Fruit fly (Drosophila melanogaster): ENCODE data around the gene Mnat9.
A peak's percentile ranks its signal among the peaks of the same experiment; 100 is the strongest.

Mnat9 gene

DNA sequence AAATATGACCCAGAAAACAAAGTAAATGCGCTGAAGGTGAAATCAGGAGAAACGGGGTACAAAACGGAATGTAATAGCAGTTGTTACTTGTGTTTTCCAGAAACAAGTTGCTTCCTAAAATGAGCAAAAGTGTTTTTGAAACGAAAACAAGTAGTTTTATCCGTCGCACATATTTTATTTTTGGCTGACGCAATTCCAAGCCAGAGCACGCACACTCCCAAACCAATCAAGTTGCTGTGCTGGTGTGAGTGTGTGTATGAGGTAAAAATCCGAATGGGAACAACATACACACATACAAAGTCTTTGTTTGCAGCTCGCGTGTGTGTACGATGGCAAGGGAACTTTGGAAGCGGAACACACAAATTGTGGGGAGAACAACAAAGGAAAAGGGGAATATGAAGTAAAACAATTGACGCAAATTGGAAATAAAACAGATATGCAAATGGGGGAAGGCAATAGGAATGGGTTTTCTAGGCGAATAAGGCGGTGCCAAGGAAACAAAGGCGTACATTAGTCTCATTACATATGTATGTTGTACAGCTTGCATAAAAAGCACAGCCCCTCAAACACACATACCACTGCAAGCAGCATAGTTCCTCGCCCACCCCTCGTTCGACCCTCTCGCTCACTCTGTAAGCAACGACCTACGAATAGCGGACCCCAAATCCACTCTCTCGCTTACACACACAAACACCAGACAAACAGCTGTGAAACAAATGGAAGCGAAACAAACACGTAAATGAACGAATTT is 7.3 kb downstream of the Mnat9 start (continued):
- TF ChIP-seq CG9215 (GFP tag; IDR thresholded peaks at IDR 0.05) (no peak), usp (GFP tag; optimal IDR thresholded peaks at IDR 0.05) (no peak), TFAM (GFP tag; optimal IDR thresholded peaks at IDR 0.05) (no peak), Ssrp (tag; optimal IDR thresholded peaks at IDR 0.05) (no peak), CG8290 (GFP tag; optimal IDR thresholded peaks at IDR 0.05) (no peak), CG8290 (tag; optimal IDR thresholded peaks at IDR 0.05) (peak in 1 of 2 experiments; percentile 54), Deaf1 (tag; optimal IDR thresholded peaks at IDR 0.05) (peak; percentile 17), sima (GFP tag; optimal IDR thresholded peaks at IDR 0.05) (no peak), amos (GFP tag; IDR thresholded peaks at IDR 0.05; ENCODE audit: partially characterized antibody) (no peak), CG1529 (GFP tag; optimal IDR thresholded peaks at IDR 0.05) (no peak), fu2 (GFP tag; optimal IDR thresholded peaks at IDR 0.05) (no peak), CG33557 (GFP tag; optimal IDR thresholded peaks at IDR 0.05) (no peak), CG11456 (GFP tag; IDR thresholded peaks at IDR 0.05) (no peak), schlank (tag; optimal IDR thresholded peaks at IDR 0.05) (no peak), CG10462 (GFP tag; optimal IDR thresholded peaks at IDR 0.05) (no peak), mirr (GFP tag; optimal IDR thresholded peaks at IDR 0.05) (peak; percentile 32), CG4404 (GFP tag; IDR thresholded peaks at IDR 0.05) (no peak), Sox102F (GFP tag; optimal IDR thresholded peaks at IDR 0.05) (peak; percentile 7), Doc2 (GFP tag; IDR thresholded peaks at IDR 0.05) (no peak), CG12104 (GFP tag; optimal IDR thresholded peaks at IDR 0.05) (no peak), CG1024 (GFP tag; IDR thresholded peaks at IDR 0.05) (no peak), CG9876 (GFP tag; optimal IDR thresholded peaks at IDR 0.05) (no peak), CG34422 (GFP tag; IDR thresholded peaks at IDR 0.05) (no peak), Dref (GFP tag; IDR thresholded peaks at IDR 0.05) (no peak), ranshi (GFP tag; IDR thresholded peaks at IDR 0.05) (no peak), peb (GFP tag; IDR thresholded peaks at IDR 0.05) (no peak), CG14050 (GFP tag; IDR thresholded peaks at IDR 0.05) (no peak), CG31441 (GFP tag; IDR thresholded peaks at IDR 0.05) (no peak), CrebB (tag; optimal IDR thresholded peaks at IDR 0.05) (peak; percentile 59), CG7963 (GFP tag; IDR thresholded peaks at IDR 0.05; ENCODE audit: partially characterized antibody) (no peak), zf30C (GFP tag; optimal IDR thresholded peaks at IDR 0.05) (no peak), bsh (GFP tag; optimal IDR thresholded peaks at IDR 0.05) (no peak), Dll (GFP tag; IDR thresholded peaks at IDR 0.05; ENCODE audit: partially characterized antibody) (no peak), ems (GFP tag; optimal IDR thresholded peaks at IDR 0.05) (no peak), YL-1 (GFP tag; optimal IDR thresholded peaks at IDR 0.05) (peak; percentile 43), ci (GFP tag; IDR thresholded peaks at IDR 0.05) (no peak), CG13894 (tag; optimal IDR thresholded peaks at IDR 0.05) (peak; percentile 61), gfzf (GFP tag; optimal IDR thresholded peaks at IDR 0.05) (no peak), CG15601 (tag; optimal IDR thresholded peaks at IDR 0.05) (no peak), stwl (tag; optimal IDR thresholded peaks at IDR 0.05) (no peak), CG7556 (GFP tag; optimal IDR thresholded peaks at IDR 0.05) (no peak), CG31224 (GFP tag; IDR thresholded peaks at IDR 0.05) (no peak), ERR (GFP tag; optimal IDR thresholded peaks at IDR 0.05) (peak; percentile 59), CG4730 (GFP tag; IDR thresholded peaks at IDR 0.05) (no peak), GATAe (GFP tag; conservative IDR thresholded peaks at IDR 0.05) (no peak), ato (GFP tag; IDR thresholded peaks at IDR 0.05; ENCODE audit: partially characterized antibody) (no peak), CG17359 (tag; optimal IDR thresholded peaks at IDR 0.05) (peak; percentile 10), Hmr (GFP tag; optimal IDR thresholded peaks at IDR 0.05) (peak; percentile 45), ftz-f1 (GFP tag; optimal IDR thresholded peaks at IDR 0.05) (no peak), CG4282 (GFP tag; optimal IDR thresholded peaks at IDR 0.05) (no peak), CG5180 (GFP tag; optimal IDR thresholded peaks at IDR 0.05) (no peak)

Data from whole organism, embryonic.